Worm (Caenorhabditis elegans) whole organism, midembryonic: ENCODE measurements around the gene him-17.

Source experiments
- T22C8.4 ChIP-seq: fragments of 200-800 bp; sonication (Bioruptor generic); IDR thresholded peaks from 2 replicates; pipeline ENCODE4 v1.3.6; 2022; ENCODE audit warnings: missing genetic modification characterization, missing compliant biosample characterization
- flt-1 ChIP-seq: fragments of 200-800 bp; sonication (Bioruptor generic); IDR thresholded peaks from 2 replicates; pipeline ENCODE4 v1.3.6; 2022; ENCODE audit warnings: missing genetic modification characterization, missing compliant biosample characterization
- tab-1 ChIP-seq: fragments of 200-800 bp; sonication (Bioruptor generic); IDR thresholded peaks from 2 replicates; pipeline ENCODE4 v1.3.6; 2022; ENCODE audit warnings: missing genetic modification characterization, missing compliant biosample characterization
- ztf-23 ChIP-seq: fragments of 200-800 bp; sonication (Bioruptor generic); IDR thresholded peaks from 2 replicates; pipeline ENCODE4 v1.3.6; 2022; ENCODE audit warnings: missing genetic modification reagents, missing genetic modification characterization, missing compliant biosample characterization
- ztf-29 ChIP-seq: fragments of 200-800 bp; sonication (Bioruptor generic); IDR thresholded peaks from 2 replicates; pipeline ENCODE4 v1.3.6; 2022; ENCODE audit warnings: missing genetic modification reagents, missing genetic modification characterization, missing compliant biosample characterization

DNA sequence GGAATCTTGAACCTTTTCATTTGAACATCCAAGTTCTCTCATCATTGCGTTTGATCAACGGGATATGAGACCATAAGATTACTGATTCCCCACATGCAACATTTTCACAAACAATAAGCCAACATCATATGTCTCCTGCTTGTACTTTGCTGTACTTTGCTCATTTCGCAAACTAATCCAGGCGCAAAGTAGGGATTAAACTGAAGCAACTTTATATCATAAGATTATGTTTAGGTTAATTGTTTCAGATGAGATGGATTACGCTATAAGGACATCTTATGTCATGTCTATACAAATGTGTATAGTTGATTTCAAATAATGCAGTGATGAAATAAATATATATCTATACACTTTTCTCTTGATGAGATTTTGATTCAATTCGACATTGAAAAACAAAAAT is 53.0 kb downstream of the him-17 start:
- TF ChIP-seq flt-1 (GFP tag; lab: Robert Waterston, UW) (no peak), tab-1 (no peak), T22C8.4 (GFP tag; lab: Robert Waterston, UW) (no peak), ztf-23 (no peak), ztf-29 (GFP tag; lab: Robert Waterston, UW) (no peak)
